Worm (Caenorhabditis elegans): Measurements from ENCODE around the gene sms-2.

ce11 chrX:938269-938883, 10.3 kb downstream of the sms-2 start, which contains the start of gene F53H8.3:
- TF ChIP-seq skn-1 (tag; optimal IDR thresholded peaks at IDR 0.05) (no peak), unc-86 (tag; optimal IDR thresholded peaks at IDR 0.05) (no peak), pax-3 (tag; optimal IDR thresholded peaks at IDR 0.05) (no peak), nhr-12 (tag; optimal IDR thresholded peaks at IDR 0.05) (no peak), sptf-1 (tag; optimal IDR thresholded peaks at IDR 0.05) (no peak), elt-3 (tag; optimal IDR thresholded peaks at IDR 0.05) (no peak), rnt-1 (tag; optimal IDR thresholded peaks at IDR 0.05) (no peak), snpc-4 (tag; optimal IDR thresholded peaks at IDR 0.05) (no peak), nhr-28 (tag; optimal IDR thresholded peaks at IDR 0.05) (no peak), unc-98 (GFP tag; IDR thresholded peaks at IDR 0.05) (no peak), dpl-1 (GFP tag; optimal IDR thresholded peaks at IDR 0.05) (no peak)
